Worm (Caenorhabditis elegans) whole organism, L4/young adult: ENCODE measurements around the gene T10B5.3.

ENCODE experiments used
- W03F9.2 ChIP-seq: fragments of 150-350 bp; optimal IDR thresholded peaks from 2 replicates; lab custom pipeline; 2014; ENCODE audit warnings: missing biosample characterization, missing genetic modification characterization
- dao-5 ChIP-seq: sonication (generic microtip); optimal IDR thresholded peaks from 2 replicates; lab custom pipeline; 2016; ENCODE audit warnings: missing genotype, missing genetic modification characterization, moderate library complexity, missing compliant biosample characterization
- him-1 ChIP-seq: sonication (generic microtip); optimal IDR thresholded peaks from 2 replicates; lab custom pipeline; 2016; ENCODE audit warnings: missing genotype, missing genetic modification reagents, missing genetic modification characterization, missing compliant biosample characterization

- TF ChIP-seq him-1 (no peak), W03F9.2 (tag; lab: Kevin White, UChicago) (no peak), dao-5 (no peak)
Observed at ce11 chrV:1857840-1858239, 11.7 kb downstream of the T10B5.3 start.
